Fruit fly (Drosophila melanogaster): ENCODE data around the gene Eip75B.

- TF ChIP-seq Clk (GFP tag; optimal IDR thresholded peaks at IDR 0.05) (no peak), CG12768 (GFP tag; optimal IDR thresholded peaks at IDR 0.05) (no peak), CG33017 (tag; optimal IDR thresholded peaks at IDR 0.05) (no peak), Hr96 (GFP tag; optimal IDR thresholded peaks at IDR 0.05) (no peak), CG5204 (GFP tag; optimal IDR thresholded peaks at IDR 0.05) (no peak), Crg-1 (GFP tag; optimal IDR thresholded peaks at IDR 0.05) (no peak), CG7045 (GFP tag; optimal IDR thresholded peaks at IDR 0.05) (no peak), Mnt (GFP tag; optimal IDR thresholded peaks at IDR 0.05) (no peak), cic (GFP tag; optimal IDR thresholded peaks at IDR 0.05) (no peak)
Observed at dm6 chr3L:17941575-17941974, 122.9 kb downstream of the Eip75B start.

Data from whole organism, adult.